Worm (Caenorhabditis elegans) whole organism, dauer: ENCODE data around the gene cal-7.

ENCODE experiments used
- unc-62 ChIP-seq: sonication (generic microtip); optimal IDR thresholded peaks from 2 replicates; lab custom pipeline; 2017; ENCODE audit warnings: missing biosample characterization, missing genetic modification reagents, missing genetic modification characterization

The cal-7 gene

ce11 chrV:9750308-9750707, 16.4 kb downstream of the cal-7 start, which contains the start of gene F58E6.4:
Gene F58E6.4, minus strand, starts transcription at chrV:9750408.
- TF ChIP-seq unc-62: no peak

- TF ChIP-seq unc-62: no peak
Measured at ce11 chrV:9752918-9753317, 19.0 kb downstream of the cal-7 start, which contains the start of gene F58E6.6. Gene F58E6.6, minus strand, starts transcription at chrV:9753018.

ce11 chrV:9753554-9753953, 19.7 kb downstream of the cal-7 start:
- no peak for TF ChIP-seq unc-62

DNA sequence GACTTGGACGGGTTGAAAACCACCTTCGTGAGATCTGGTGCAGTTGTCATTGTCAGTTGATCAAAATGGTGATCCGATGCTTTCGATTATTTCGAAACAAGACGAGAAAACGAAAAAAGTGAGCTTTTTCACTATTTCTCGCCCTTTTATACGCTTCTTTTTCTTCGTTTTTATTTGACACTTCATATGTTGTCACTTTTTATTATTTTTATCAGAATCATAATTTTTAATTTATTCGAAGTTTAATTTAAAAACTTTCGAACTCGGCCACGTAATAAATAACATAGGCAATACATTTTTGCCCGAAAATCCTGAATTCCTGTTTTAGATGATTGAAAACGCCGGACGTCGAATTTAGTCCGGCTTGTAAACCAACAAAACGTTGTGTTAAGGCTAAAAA, 20.6 kb downstream of the cal-7 start, which contains the start of gene F58E6.5:
F58E6.5 (minus strand) TSS at position 101 of the 400 bp plus-strand sequence.
- no peak for TF ChIP-seq unc-62

DNA sequence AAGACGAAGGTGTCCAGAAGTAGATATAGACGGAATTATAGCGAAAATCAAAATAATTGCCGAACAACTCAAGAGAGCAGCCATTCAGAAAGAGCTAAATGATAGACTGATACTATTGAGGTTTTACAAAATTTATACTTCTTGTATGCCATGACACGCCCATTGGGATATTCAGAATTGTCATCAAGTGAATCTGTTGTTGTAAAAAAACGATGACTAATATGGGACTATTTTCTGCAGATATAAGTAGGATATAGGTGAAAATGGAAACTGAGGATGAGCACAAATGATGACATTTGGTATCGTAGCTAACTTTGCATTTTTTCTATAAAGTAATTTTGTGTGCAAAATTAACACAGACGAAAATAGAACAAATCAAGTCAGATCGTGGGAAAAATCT, 21.8 kb downstream of the cal-7 start, which contains the start of gene F58E6.8:
F58E6.8 (minus strand) TSS at position 101 of the 400 bp plus-strand sequence.
- no peak for TF ChIP-seq unc-62

DNA sequence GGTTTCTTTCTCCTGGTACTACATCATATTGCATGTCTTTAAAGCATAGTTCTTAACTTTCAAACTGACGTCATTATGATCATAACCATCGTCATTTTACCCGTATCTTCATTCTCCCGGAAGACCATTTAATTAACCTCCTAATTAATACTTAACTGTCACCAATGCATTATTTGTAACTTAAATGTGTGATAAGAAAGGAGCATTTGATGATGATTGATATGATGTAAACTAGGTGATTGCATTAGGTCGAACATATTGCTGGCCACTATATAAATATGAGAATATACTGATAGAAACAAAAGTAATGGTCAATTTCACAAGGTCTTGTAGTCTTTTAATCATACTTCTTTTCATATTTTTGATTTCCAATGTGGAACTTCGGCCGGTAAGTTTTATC, 22.3 kb downstream of the cal-7 start, which contains the start of gene hrg-3:
hrg-3 (plus strand) TSS at position 227 of the 400 bp plus-strand sequence.
- TF ChIP-seq unc-62: no peak

DNA sequence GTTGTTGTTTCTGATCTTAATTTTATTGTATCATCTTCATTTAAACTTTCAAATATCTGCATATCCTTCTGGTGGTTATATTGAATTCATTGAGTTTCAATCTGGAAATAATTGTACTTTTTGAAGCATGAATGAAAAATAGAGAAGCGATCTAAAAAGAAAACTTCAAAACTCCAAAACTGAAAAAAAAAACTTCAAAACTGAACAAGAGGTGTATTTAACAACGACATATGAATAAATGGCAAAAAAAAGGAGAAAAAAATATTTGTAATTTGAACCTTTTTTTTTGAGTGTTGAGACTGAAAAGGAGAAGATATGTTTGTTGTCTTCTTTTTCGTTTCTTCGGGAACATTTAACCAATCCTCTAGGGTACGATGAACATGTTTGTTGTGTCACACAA, 24.0 kb downstream of the cal-7 start, which contains the start of gene F58E6.11:
F58E6.11 (minus strand) TSS at position 101 of the 400 bp plus-strand sequence.
- no peak for TF ChIP-seq unc-62

ce11 chrV:9758437-9758836, 24.5 kb downstream of the cal-7 start:
- TF ChIP-seq unc-62: no peak

DNA sequence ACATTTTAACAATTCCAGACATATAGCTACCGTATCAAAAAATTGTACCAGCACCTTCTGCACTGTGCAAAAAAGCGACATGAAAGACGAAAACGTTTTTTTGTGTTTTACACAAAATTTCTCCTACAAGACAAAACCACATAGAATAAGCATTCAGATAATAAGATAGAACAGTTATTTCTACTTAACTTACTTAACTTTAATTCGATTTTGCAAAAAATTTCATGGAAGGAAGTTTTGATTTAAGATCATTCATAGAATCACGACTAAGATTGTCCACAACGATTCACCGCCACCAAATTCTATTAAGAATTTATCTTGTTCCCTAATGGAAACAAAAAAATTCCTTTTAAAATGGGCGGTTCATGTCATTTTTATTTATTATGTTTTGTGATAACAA, 29.9 kb downstream of the cal-7 start:
- TF ChIP-seq unc-62: no peak

DNA sequence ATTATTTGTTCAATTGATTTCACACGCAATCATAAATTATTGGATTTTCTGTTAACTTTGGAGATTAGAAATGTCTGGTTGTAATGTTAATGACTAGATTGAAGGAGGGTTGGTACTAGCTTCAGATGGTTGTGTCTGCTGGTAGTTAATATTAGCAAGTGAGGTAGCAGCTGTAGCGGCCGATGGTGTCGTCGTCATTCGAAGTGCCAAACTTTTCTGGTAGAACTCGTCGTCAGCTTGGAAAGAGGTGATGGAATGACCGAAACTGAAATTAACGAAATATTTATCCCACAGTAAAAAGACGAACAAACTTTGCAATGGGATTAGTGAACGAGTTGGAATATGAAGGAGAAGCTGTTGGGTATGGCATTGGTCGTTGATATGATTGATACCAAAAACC, 30.6 kb downstream of the cal-7 start:
- no peak for TF ChIP-seq unc-62

DNA sequence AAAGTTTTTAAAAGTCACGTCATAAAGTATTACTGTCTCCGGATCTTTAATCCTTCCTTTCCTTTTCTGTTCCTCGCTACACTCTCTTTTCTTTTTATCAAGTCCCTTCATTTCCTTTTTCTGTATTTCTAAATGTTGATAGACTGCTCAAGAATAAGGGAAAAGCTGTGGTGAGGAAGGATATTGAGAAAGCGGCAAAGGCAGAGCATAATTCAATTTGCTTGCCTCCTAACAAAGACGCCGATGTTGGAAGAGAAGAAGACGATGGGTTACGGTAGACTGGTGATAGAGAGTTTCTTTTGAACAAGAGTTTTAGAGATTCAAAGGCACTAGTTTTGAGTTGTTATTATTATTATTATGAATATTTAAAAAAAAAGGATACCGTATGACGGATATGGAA, 31.7 kb downstream of the cal-7 start:
- TF ChIP-seq unc-62: no peak

- no peak for TF ChIP-seq unc-62
Measured at ce11 chrV:9767941-9768340, 34.0 kb downstream of the cal-7 start.

DNA sequence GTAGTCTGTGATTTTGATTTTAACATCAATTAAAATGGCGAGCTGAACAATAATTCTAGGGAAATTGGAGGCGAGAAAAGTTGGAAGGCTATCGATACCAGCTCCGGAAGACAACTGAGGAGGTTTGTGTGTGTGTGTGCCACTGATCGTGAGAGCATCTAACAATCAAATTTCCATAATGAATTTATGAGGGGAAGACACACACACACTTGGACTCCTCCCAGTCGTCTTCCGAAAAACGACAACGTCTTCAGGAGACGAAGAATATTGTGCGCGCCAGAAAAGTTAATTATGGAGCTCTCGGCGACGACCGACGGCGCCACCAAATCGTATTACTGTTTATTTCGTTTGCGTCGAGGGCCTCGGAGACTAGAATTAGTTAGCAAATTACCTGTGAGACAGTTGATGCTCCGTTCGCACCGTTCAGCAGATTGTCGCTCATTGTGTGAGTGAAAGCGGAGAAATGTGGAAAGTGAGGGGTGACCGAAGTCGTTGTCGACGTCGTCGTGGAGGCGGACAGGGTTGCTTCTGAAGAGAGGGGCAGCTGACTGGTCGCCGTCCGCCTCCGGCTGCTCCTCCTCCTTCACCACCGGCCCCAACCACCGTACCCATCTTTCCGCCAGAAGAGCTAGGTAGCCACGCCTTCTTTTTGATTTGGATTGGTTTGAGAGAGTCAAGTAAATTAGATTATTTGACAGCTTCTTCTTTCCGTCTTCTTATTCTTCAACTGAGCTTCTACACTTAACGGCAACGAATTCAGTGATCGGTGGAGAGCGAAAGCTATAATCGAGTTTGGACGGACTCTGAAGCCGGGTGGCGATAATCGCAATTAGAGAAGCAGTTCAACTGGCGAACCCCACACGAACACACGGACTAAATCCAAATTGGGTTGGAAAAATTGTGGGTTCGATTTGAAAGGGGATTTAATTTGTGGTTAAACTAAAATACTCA, 35.2 kb downstream of the cal-7 start, which contains the start of gene unc-42:
unc-42 (minus strand) TSS at position 564 of the 951 bp plus-strand sequence.
- no peak for TF ChIP-seq unc-62

DNA sequence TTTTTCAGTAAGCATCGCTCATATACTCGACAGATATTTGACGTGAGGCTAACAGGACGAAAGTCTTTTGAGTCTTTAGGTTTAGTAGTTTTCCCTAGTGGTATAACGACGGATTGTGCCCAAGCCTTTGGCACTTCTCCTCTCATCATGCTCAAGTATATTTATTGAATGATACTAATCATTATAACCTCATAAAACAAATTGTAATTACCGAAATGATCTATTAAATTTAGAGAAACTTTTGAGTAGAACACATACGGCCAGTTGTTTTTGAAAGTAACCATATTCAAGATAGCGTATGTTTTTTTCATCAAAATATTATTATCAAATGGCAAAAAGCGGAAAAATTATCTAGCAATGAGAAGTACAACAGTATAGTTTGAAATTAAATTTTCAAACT, 37.4 kb downstream of the cal-7 start:
- no peak for TF ChIP-seq unc-62

DNA sequence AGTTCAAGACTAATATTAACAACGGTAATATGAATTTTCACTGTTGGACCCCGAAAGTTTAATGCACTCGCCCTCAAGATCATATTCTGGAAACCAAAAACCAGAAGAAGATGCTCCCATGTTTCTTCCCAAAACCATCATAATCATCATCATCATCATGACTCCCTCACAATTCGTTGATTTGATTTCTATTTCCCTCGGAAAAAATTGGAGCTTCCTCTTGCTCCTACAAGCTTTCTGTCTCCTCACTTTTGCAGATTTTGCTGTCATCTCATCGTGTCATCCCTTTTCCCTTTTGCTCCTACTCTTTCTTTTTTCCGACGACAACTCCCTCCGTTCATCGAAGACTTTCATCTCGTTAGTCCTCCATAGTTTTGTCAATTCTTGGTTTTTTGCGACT, 38.1 kb downstream of the cal-7 start, which contains the start of gene F46B6.2:
F46B6.2 (plus strand) TSS at position 316 of the 400 bp plus-strand sequence.
- no peak for TF ChIP-seq unc-62

- no peak for TF ChIP-seq unc-62
Measured at ce11 chrV:9775734-9776133, 41.8 kb downstream of the cal-7 start, which contains the start of gene F46B6.12. Gene F46B6.12, minus strand, starts transcription at chrV:9775834.

- TF ChIP-seq unc-62: no peak
Measured at ce11 chrV:9777645-9778044, 43.7 kb downstream of the cal-7 start, which contains the start of gene smg-4. Gene smg-4, minus strand, starts transcription at chrV:9777745.
